Worm (Caenorhabditis elegans) whole organism, late embryonic: ENCODE measurements around the gene nspe-8.

Experiments used
- elt-2 ChIP-seq: sonication (generic microtip); optimal IDR thresholded peaks from 2 replicates; lab custom pipeline; 2016; ENCODE audit warnings: missing genetic modification reagents, missing genetic modification characterization, missing compliant biosample characterization
- fkh-6 ChIP-seq: sonication (generic microtip); optimal IDR thresholded peaks from 2 replicates; lab custom pipeline; 2016; ENCODE audit warnings: missing genetic modification characterization, missing compliant biosample characterization
- pqm-1 ChIP-seq: sonication (generic microtip); optimal IDR thresholded peaks from 2 replicates; lab custom pipeline; 2016; ENCODE audit warnings: missing genetic modification characterization, missing compliant biosample characterization
- syd-9 ChIP-seq: sonication (generic microtip); optimal IDR thresholded peaks from 2 replicates; lab custom pipeline; 2016; ENCODE audit warnings: mild to moderate bottlenecking, missing genetic modification characterization, moderate library complexity, missing compliant biosample characterization
- ttx-3 ChIP-seq: sonication (generic microtip); optimal IDR thresholded peaks from 2 replicates; lab custom pipeline; 2016; ENCODE audit warnings: missing genetic modification reagents, missing genetic modification characterization, missing compliant biosample characterization

DNA sequence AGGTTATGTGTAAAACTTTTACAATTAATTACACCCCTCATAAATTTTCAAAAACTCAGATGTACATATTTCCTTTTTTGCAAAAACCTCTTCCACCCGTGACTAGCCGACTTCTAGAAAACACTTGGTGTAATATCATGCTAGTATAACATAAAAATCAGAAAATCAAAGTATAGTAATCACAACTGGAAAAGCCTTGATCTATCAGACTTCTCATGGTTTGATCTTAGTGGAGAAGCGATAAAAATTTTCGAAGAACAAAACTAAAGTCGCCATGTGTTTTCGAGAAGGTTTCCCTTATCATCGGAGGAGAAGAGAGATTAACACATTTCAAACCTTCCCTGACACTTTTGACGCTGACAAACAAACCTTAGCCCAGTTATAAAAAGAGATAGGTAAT is 6.8 kb upstream of the nspe-8 start, which contains the start of gene nspe-5:
- TF ChIP-seq elt-2 (tag; lab: Kevin White, UChicago) (no peak), ttx-3 (tag; lab: Kevin White, UChicago) (no peak), pqm-1 (tag; lab: Kevin White, UChicago) (no peak), syd-9 (tag; lab: Kevin White, UChicago) (no peak), fkh-6 (no peak)
